Worm (Caenorhabditis elegans): ENCODE results near the gene R11F4.2.
"Not testable (repeated sequence)": the region's sequence is repeated elsewhere in the genome, so short reads cannot be mapped to it uniquely, and the experiment has no call there.

ce11 chrII:4078048-4078447 lies 4.8 kb upstream of the R11F4.2 start:
- not testable (repeated sequence) for TF ChIP-seq efl-1 (GFP tag; optimal IDR thresholded peaks at IDR 0.05); lin-40 (tag; optimal IDR thresholded peaks at IDR 0.05); attf-6 (GFP tag; IDR thresholded peaks at IDR 0.05); F37B4.10 (GFP tag; IDR thresholded peaks at IDR 0.05); unc-62 (GFP tag; optimal IDR thresholded peaks at IDR 0.05); B0035.1 (tag; optimal IDR thresholded peaks at IDR 0.05); F22D6.2 (tag; optimal IDR thresholded peaks at IDR 0.05)

Measured in whole organism, young adult.